Worm (Caenorhabditis elegans): ENCODE results near the gene arr-1.

ce11 chrX:910337-910736 lies 40.2 kb upstream of the arr-1 start:
- TF ChIP-seq ref-2 (tag; optimal IDR thresholded peaks at IDR 0.05) (no peak), unc-55 (GFP tag; optimal IDR thresholded peaks at IDR 0.05) (no peak), ama-1 (optimal IDR thresholded peaks at IDR 0.05) (no peak), zip-5 (tag; optimal IDR thresholded peaks at IDR 0.05) (no peak)
